Worm (Caenorhabditis elegans): ENCODE data around the gene fbxa-141.

Gene fbxa-141

ce11 chrX:14508823-14509259 is 3.9 kb downstream of the fbxa-141 start (continued):
- TF ChIP-seq fkh-10 (GFP tag; optimal IDR thresholded peaks at IDR 0.05) (no peak), nhr-77 (tag; optimal IDR thresholded peaks at IDR 0.05) (peak; percentile 17), egl-27 (tag; optimal IDR thresholded peaks at IDR 0.05) (no peak), unc-62 (GFP tag; optimal IDR thresholded peaks at IDR 0.05 in 1 of 2) (peak in 1 of 2 experiments; percentile 100), unc-62 (tag; optimal IDR thresholded peaks at IDR 0.05) (no peak), hif-1 (tag; optimal IDR thresholded peaks at IDR 0.05) (peak in 1 of 2 experiments; percentile 7), daf-12 (tag; optimal IDR thresholded peaks at IDR 0.05) (no peak), mdt-29 (GFP tag; IDR thresholded peaks at IDR 0.05) (no peak), nhr-42 (GFP tag; IDR thresholded peaks at IDR 0.05) (no peak), lsy-2 (tag; optimal IDR thresholded peaks at IDR 0.05) (peak in 1 of 2 experiments; percentile 43), Y75B8A.6 (GFP tag; IDR thresholded peaks at IDR 0.05) (no peak), zfp-2 (tag; optimal IDR thresholded peaks at IDR 0.05) (no peak), R02D3.7 (tag; optimal IDR thresholded peaks at IDR 0.05) (no peak), dmd-6 (GFP tag; IDR thresholded peaks at IDR 0.05) (peak; percentile 74), lin-13 (GFP tag; optimal IDR thresholded peaks at IDR 0.05) (no peak), fos-1 (tag; optimal IDR thresholded peaks at IDR 0.05) (no peak), nhr-76 (tag; optimal IDR thresholded peaks at IDR 0.05) (no peak), aha-1 (tag) (no peak), lin-15B (tag; optimal IDR thresholded peaks at IDR 0.05) (no peak)

- TF ChIP-seq nhr-10 (tag; optimal IDR thresholded peaks at IDR 0.05): no peak
- no peak for TF ChIP-seq lin-15B (tag; optimal IDR thresholded peaks at IDR 0.05)
- no peak for TF ChIP-seq ceh-62 (tag; optimal IDR thresholded peaks at IDR 0.05)
- TF ChIP-seq madf-9 (GFP tag; conservative IDR thresholded peaks at IDR 0.05): no peak
- TF ChIP-seq lir-3 (tag; optimal IDR thresholded peaks at IDR 0.05): no peak
- TF ChIP-seq sdz-12 (GFP tag; optimal IDR thresholded peaks at IDR 0.05): no peak
- no peak for TF ChIP-seq ztf-7 (tag; optimal IDR thresholded peaks at IDR 0.05)
- TF ChIP-seq nhr-6 (tag; optimal IDR thresholded peaks at IDR 0.05): no peak
- TF ChIP-seq dve-1 (tag; optimal IDR thresholded peaks at IDR 0.05; ENCODE audit: insufficient read depth): no peak
- TF ChIP-seq nhr-25 (tag; optimal IDR thresholded peaks at IDR 0.05; ENCODE audit: borderline replicate concordance, insufficient read depth): no peak
- TF ChIP-seq F26F4.8 (GFP tag; conservative IDR thresholded peaks at IDR 0.05): no peak
- TF ChIP-seq dmd-8 (GFP tag; IDR thresholded peaks at IDR 0.05): no peak
- TF ChIP-seq zip-11 (GFP tag; IDR thresholded peaks at IDR 0.05): no peak
- no peak for TF ChIP-seq fos-1 (tag; optimal IDR thresholded peaks at IDR 0.05)
- TF ChIP-seq ama-1 (optimal IDR thresholded peaks at IDR 0.05): no peak
- TF ChIP-seq egl-43 (GFP tag; IDR thresholded peaks at IDR 0.05): no peak
- peak; percentile 48 for TF ChIP-seq nhr-28 (tag; optimal IDR thresholded peaks at IDR 0.05)
- no peak for TF ChIP-seq daf-19 (GFP tag; conservative IDR thresholded peaks at IDR 0.05)
- TF ChIP-seq cey-2 (tag; optimal IDR thresholded peaks at IDR 0.05; ENCODE audit: borderline replicate concordance, insufficient read depth): no peak
- TF ChIP-seq dpl-1 (GFP tag; optimal IDR thresholded peaks at IDR 0.05): no peak
- TF ChIP-seq duxl-1 (tag; optimal IDR thresholded peaks at IDR 0.05; ENCODE audit: poor library complexity): no peak
- TF ChIP-seq hlh-11 (tag; optimal IDR thresholded peaks at IDR 0.05): peak; percentile 46
- TF ChIP-seq nhr-111 (GFP tag; optimal IDR thresholded peaks at IDR 0.05): no peak
- TF ChIP-seq vab-7 (GFP tag; IDR thresholded peaks at IDR 0.05): no peak
- TF ChIP-seq nhr-76 (tag; optimal IDR thresholded peaks at IDR 0.05): no peak
- TF ChIP-seq ZK546.5 (tag; optimal IDR thresholded peaks at IDR 0.05): no peak
- no peak for TF ChIP-seq F37D6.2 (tag; optimal IDR thresholded peaks at IDR 0.05)
- no peak for TF ChIP-seq F44E2.7 (GFP tag; IDR thresholded peaks at IDR 0.05)
- TF ChIP-seq ctbp-1 (GFP tag; IDR thresholded peaks at IDR 0.05): no peak
- peak; percentile 59 for TF ChIP-seq dmd-6 (GFP tag; IDR thresholded peaks at IDR 0.05)
- TF ChIP-seq mes-2 (tag; optimal IDR thresholded peaks at IDR 0.05; ENCODE audit: poor library complexity, severe bottlenecking): no peak
- TF ChIP-seq arid-1 (GFP tag; conservative IDR thresholded peaks at IDR 0.05): no peak
- no peak for TF ChIP-seq daf-12 (tag; optimal IDR thresholded peaks at IDR 0.05)
- 0 out of 2 replicates have a peak, but pooled peaks have one; percentile 11 for TF ChIP-seq set-16 (GFP tag; IDR thresholded peaks at IDR 0.05)
- TF ChIP-seq T26A8.4 (GFP tag; IDR thresholded peaks at IDR 0.05): no peak
- no peak for TF ChIP-seq lim-7 (GFP tag; IDR thresholded peaks at IDR 0.05)
- no peak for TF ChIP-seq Y105C5A.15 (GFP tag; IDR thresholded peaks at IDR 0.05)
Observed at ce11 chrX:14507992-14508391, 4.7 kb downstream of the fbxa-141 start.

Data from whole organism, L4 larva.